Fruit fly (Drosophila melanogaster) whole organism, pupa: ENCODE results near the gene CG14958.
A peak's percentile ranks its signal among the peaks of the same experiment; 100 is the strongest.

Source experiments
- CG10348 ChIP-seq: fragments of 200-800 bp; sonication (Bioruptor generic); IDR thresholded peaks from 2 replicates; pipeline ENCODE4 v1.3.6; 2022; ENCODE audit warnings: missing biosample characterization, missing genetic modification characterization
- CG12605 ChIP-seq: fragments of 200-800 bp; sonication (Bioruptor generic); IDR thresholded peaks from 2 replicates; pipeline ENCODE4 v1.3.6; 2022; ENCODE audit warnings: missing biosample characterization, missing genetic modification characterization
- CG13204 ChIP-seq: fragments of 200-800 bp; sonication (Bioruptor generic); optimal IDR thresholded peaks from 2 replicates; lab custom pipeline; 2018; ENCODE audit warnings: missing biosample characterization, mild to moderate bottlenecking, missing genetic modification characterization, moderate library complexity
- CG14655 ChIP-seq: fragments of 200-800 bp; sonication (Bioruptor generic); optimal IDR thresholded peaks from 3 replicates; lab custom pipeline; 2017; ENCODE audit warnings: mild to moderate bottlenecking, missing biosample characterization, missing genetic modification reagents, missing genetic modification characterization
- CG15710 ChIP-seq: fragments of 200-800 bp; sonication (Bioruptor generic); optimal IDR thresholded peaks from 2 replicates; lab custom pipeline; 2018; ENCODE audit warnings: missing biosample characterization, mild to moderate bottlenecking, missing genetic modification characterization, moderate library complexity
- CG17806 ChIP-seq: fragments of 200-800 bp; sonication (Bioruptor generic); optimal IDR thresholded peaks from 2 replicates; lab custom pipeline; 2018; ENCODE audit warnings: missing biosample characterization, mild to moderate bottlenecking, missing genetic modification characterization, moderate library complexity
- CG32121 ChIP-seq: fragments of 200-800 bp; sonication (Bioruptor generic); IDR thresholded peaks from 2 replicates; pipeline ENCODE4 v1.3.6; 2022; ENCODE audit warnings: missing biosample characterization, missing genetic modification characterization
- CG34367 ChIP-seq: fragments of 200-800 bp; sonication (Bioruptor generic); optimal IDR thresholded peaks from 2 replicates; lab custom pipeline; 2018; ENCODE audit warnings: missing biosample characterization, mild to moderate bottlenecking, missing genetic modification characterization
- CG4496 ChIP-seq: fragments of 200-800 bp; sonication (Bioruptor generic); IDR thresholded peaks from 3 replicates; pipeline ENCODE4 v1.3.6; 2022; ENCODE audit warnings: missing biosample characterization, missing genetic modification characterization
- CG8159 ChIP-seq: fragments of 200-800 bp; sonication (Bioruptor generic); optimal IDR thresholded peaks from 3 replicates; lab custom pipeline; 2018; ENCODE audit warnings: missing biosample characterization, mild to moderate bottlenecking, missing genetic modification characterization, moderate library complexity
- CG8301 ChIP-seq: fragments of 200-800 bp; sonication (Bioruptor generic); optimal IDR thresholded peaks from 2 replicates; lab custom pipeline; 2018; ENCODE audit warnings: missing biosample characterization, mild to moderate bottlenecking, missing genetic modification characterization
- CG9948 ChIP-seq: fragments of 200-800 bp; sonication (Bioruptor generic); optimal IDR thresholded peaks from 2 replicates; lab custom pipeline; 2018; ENCODE audit warnings: missing biosample characterization, mild to moderate bottlenecking, missing genetic modification characterization, moderate library complexity
- D1 ChIP-seq: fragments of 200-800 bp; sonication (Bioruptor generic); optimal IDR thresholded peaks from 2 replicates; lab custom pipeline; 2018; ENCODE audit warnings: missing biosample characterization, mild to moderate bottlenecking, missing genetic modification characterization, moderate library complexity
- EcR ChIP-seq: fragments of 200-800 bp; sonication (Bioruptor generic); optimal IDR thresholded peaks from 3 replicates; lab custom pipeline; 2019; ENCODE audit warnings: missing biosample characterization, missing genetic modification characterization, mild to moderate bottlenecking, moderate library complexity, missing genetic modification reagents
- Ets98B ChIP-seq: fragments of 200-800 bp; sonication (Bioruptor generic); IDR thresholded peaks from 2 replicates; pipeline ENCODE4 v1.3.6; 2022; ENCODE audit warnings: missing biosample characterization, missing genetic modification characterization
- Pif1A ChIP-seq: fragments of 200-800 bp; sonication (Bioruptor generic); optimal IDR thresholded peaks from 3 replicates; lab custom pipeline; 2016; ENCODE audit warnings: missing biosample characterization, missing genetic modification characterization
- Pif1B ChIP-seq: fragments of 200-800 bp; sonication (Bioruptor generic); optimal IDR thresholded peaks from 3 replicates; lab custom pipeline; 2016; ENCODE audit warnings: missing biosample characterization, missing genetic modification characterization
- Snoo ChIP-seq: fragments of 200-800 bp; sonication (Bioruptor generic); optimal IDR thresholded peaks from 3 replicates; lab custom pipeline; 2017; ENCODE audit warnings: missing biosample characterization, mild to moderate bottlenecking, missing genetic modification characterization, inconsistent platforms
- fd96Ca ChIP-seq: fragments of 200-800 bp; sonication (Bioruptor generic); IDR thresholded peaks from 3 replicates; pipeline ENCODE4 v1.3.6; 2022; ENCODE audit warnings: missing biosample characterization, missing genetic modification characterization
- gl ChIP-seq: fragments of 200-800 bp; sonication (Bioruptor generic); optimal IDR thresholded peaks from 2 replicates; lab custom pipeline; 2018; ENCODE audit warnings: missing biosample characterization, mild to moderate bottlenecking, missing genetic modification characterization
- rn ChIP-seq: fragments of 200-800 bp; sonication (Bioruptor generic); IDR thresholded peaks from 2 replicates; pipeline ENCODE4 v1.3.6; 2022; ENCODE audit warnings: missing biosample characterization, missing genetic modification characterization

CG14958 gene

dm6 chr3L:3222643-3223389 is 33.0 kb downstream of the CG14958 start, which contains the start of the genes RpL28 and eIF1:
TSS of gene RpL28 (minus strand) at chr3L:3222960.
TSS of gene eIF1 (plus strand) at chr3L:3223341.
- TF ChIP-seq CG32121 (GFP tag; lab: Robert Waterston, UW) (no peak), CG10348 (no peak), Pif1A (GFP tag; lab: Kevin White, UChicago) (no peak), CG34367 (tag; lab: Kevin White, UChicago) (peak; percentile 80), Ets98B (GFP tag; lab: Robert Waterston, UW) (peak; percentile 71), CG8159 (peak; percentile 67), CG14655 (GFP tag; lab: Kevin White, UChicago) (no peak), gl (tag; lab: Kevin White, UChicago) (peak; percentile 33), CG13204 (GFP tag; lab: Kevin White, UChicago) (no peak), CG12605 (GFP tag; lab: Robert Waterston, UW) (peak; percentile 53; the same call in 1 of the 2 replicates), Pif1B (GFP tag; lab: Kevin White, UChicago) (no peak), fd96Ca (GFP tag; lab: Robert Waterston, UW) (peak; percentile 39; the same call in 1 of the 3 replicates), CG9948 (peak; percentile 44), CG8301 (tag; lab: Kevin White, UChicago) (no peak), CG17806 (tag; lab: Kevin White, UChicago) (peak; percentile 35), rn (GFP tag; lab: Robert Waterston, UW) (peak; percentile 32; the same call in 1 of the 2 replicates), D1 (tag; lab: Kevin White, UChicago) (no peak), CG15710 (tag; lab: Kevin White, UChicago) (peak; percentile 74), Snoo (tag; lab: Kevin White, UChicago) (peak; percentile 93), CG4496 (GFP tag; lab: Robert Waterston, UW) (peak; percentile 92), EcR (GFP tag; lab: Kevin White, UChicago) (no peak)

- TF ChIP-seq CG4496 (GFP tag; lab: Robert Waterston, UW) (no peak), CG10348 (no peak), CG8159 (no peak), EcR (GFP tag; lab: Kevin White, UChicago) (peak; percentile 39)
- TF ChIP-seq, all 21 proteins: peak for 1
Measured at dm6 chr3L:3223390-3223914, 33.7 kb downstream of the CG14958 start.

- TF ChIP-seq CG8301 (tag; lab: Kevin White, UChicago) (no peak), D1 (tag; lab: Kevin White, UChicago) (no peak), Pif1B (GFP tag; lab: Kevin White, UChicago) (no peak), CG14655 (GFP tag; lab: Kevin White, UChicago) (no peak), CG34367 (tag; lab: Kevin White, UChicago) (no peak), CG13204 (GFP tag; lab: Kevin White, UChicago) (no peak), CG15710 (tag; lab: Kevin White, UChicago) (no peak), CG10348 (no peak), fd96Ca (GFP tag; lab: Robert Waterston, UW) (no peak; the same call in 2 of the 3 replicates), CG12605 (GFP tag; lab: Robert Waterston, UW) (no peak), Snoo (tag; lab: Kevin White, UChicago) (no peak), CG4496 (GFP tag; lab: Robert Waterston, UW) (no peak)
Measured at dm6 chr3L:3224740-3225719, 35.3 kb downstream of the CG14958 start, which contains the start of gene Larp4B. TSS of gene Larp4B (plus strand) at chr3L:3224838.

- TF ChIP-seq Pif1B (GFP tag; lab: Kevin White, UChicago) (no peak), CG14655 (GFP tag; lab: Kevin White, UChicago) (peak; percentile 52), CG34367 (tag; lab: Kevin White, UChicago) (peak; percentile 19), CG9948 (no peak), rn (GFP tag; lab: Robert Waterston, UW) (0 out of 2 replicates have a peak, but pooled peaks have one; percentile 8), Ets98B (GFP tag; lab: Robert Waterston, UW) (peak; percentile 65), CG15710 (tag; lab: Kevin White, UChicago) (peak; percentile 42), EcR (GFP tag; lab: Kevin White, UChicago) (peak; percentile 53), CG8159 (no peak), CG4496 (GFP tag; lab: Robert Waterston, UW) (peak; percentile 58), D1 (tag; lab: Kevin White, UChicago) (no peak), CG13204 (GFP tag; lab: Kevin White, UChicago) (peak; percentile 63), CG12605 (GFP tag; lab: Robert Waterston, UW) (peak; percentile 59), CG10348 (no peak), CG17806 (tag; lab: Kevin White, UChicago) (peak; percentile 22), Snoo (tag; lab: Kevin White, UChicago) (no peak), fd96Ca (GFP tag; lab: Robert Waterston, UW) (peak; percentile 76; the same call in 2 of the 3 replicates), Pif1A (GFP tag; lab: Kevin White, UChicago) (no peak), CG32121 (GFP tag; lab: Robert Waterston, UW) (peak; percentile 50; the same call in 1 of the 2 replicates), gl (tag; lab: Kevin White, UChicago) (peak; percentile 62), CG8301 (tag; lab: Kevin White, UChicago) (peak; percentile 16)
Measured at dm6 chr3L:3225769-3226457, 36.1 kb downstream of the CG14958 start.
